Fruit fly (Drosophila melanogaster): ENCODE results near the gene CadN.

- TF ChIP-seq CG8478 (optimal IDR thresholded peaks at IDR 0.05) (no peak), CTCF (optimal IDR thresholded peaks at IDR 0.05) (no peak)
Observed at dm6 chr2L:17768580-17768979, 9.6 kb downstream of the CadN start.
